Fruit fly (Drosophila melanogaster) whole organism, adult: ENCODE results near the gene CG31279.

Source experiments
- CG11617 ChIP-seq: fragments of 200-800 bp; sonication (Bioruptor generic); optimal IDR thresholded peaks from 2 replicates; lab custom pipeline; 2017; ENCODE audit warnings: mild to moderate bottlenecking, missing biosample characterization, missing genetic modification reagents, missing genetic modification characterization
- CG12768 ChIP-seq: fragments of 200-800 bp; sonication (Bioruptor generic); optimal IDR thresholded peaks from 2 replicates; lab custom pipeline; 2017; ENCODE audit warnings: missing biosample characterization, missing genetic modification characterization, mild to moderate bottlenecking, moderate library complexity, missing genetic modification reagents
- CG14711 ChIP-seq: fragments of 200-800 bp; sonication (Bioruptor generic); optimal IDR thresholded peaks from 2 replicates; lab custom pipeline; 2018; ENCODE audit warnings: missing biosample characterization, mild to moderate bottlenecking, missing genetic modification characterization, moderate library complexity
- CG1620 ChIP-seq: fragments of 200-800 bp; sonication (Bioruptor generic); optimal IDR thresholded peaks from 2 replicates; lab custom pipeline; 2016; ENCODE audit warnings: missing biosample characterization, missing genetic modification characterization
- CG5204 ChIP-seq: fragments of 200-800 bp; sonication (Bioruptor generic); optimal IDR thresholded peaks from 2 replicates; lab custom pipeline; 2016; ENCODE audit warnings: missing biosample characterization, missing genetic modification characterization
- CG7045 ChIP-seq: fragments of 200-800 bp; sonication (Bioruptor generic); optimal IDR thresholded peaks from 2 replicates; lab custom pipeline; 2017; ENCODE audit warnings: missing biosample characterization, mild to moderate bottlenecking, missing genetic modification characterization
- Clk ChIP-seq: fragments of 200-800 bp; sonication (Bioruptor generic); optimal IDR thresholded peaks from 2 replicates; lab custom pipeline; 2017; ENCODE audit warnings: missing biosample characterization, missing genetic modification characterization
- Crg-1 ChIP-seq: fragments of 200-800 bp; sonication (Bioruptor generic); optimal IDR thresholded peaks from 2 replicates; lab custom pipeline; 2016; ENCODE audit warnings: missing biosample characterization, missing genetic modification characterization
- Hr96 ChIP-seq: fragments of 200-800 bp; sonication (Bioruptor generic); optimal IDR thresholded peaks from 2 replicates; lab custom pipeline; 2016; ENCODE audit warnings: missing biosample characterization, missing genetic modification characterization
- cic ChIP-seq: fragments of 200-800 bp; sonication (Bioruptor generic); optimal IDR thresholded peaks from 2 replicates; lab custom pipeline; 2017; ENCODE audit warnings: missing biosample characterization, mild to moderate bottlenecking, missing genetic modification characterization, moderate library complexity
- cnc ChIP-seq, 2 experiments: fragments of >200 bp; optimal IDR thresholded peaks; 2 replicates each; lab custom pipeline; 2017
- pad ChIP-seq: fragments of 200-800 bp; sonication (Bioruptor generic); optimal IDR thresholded peaks from 3 replicates; lab custom pipeline; 2017; ENCODE audit warnings: missing biosample characterization, missing genetic modification characterization, mild to moderate bottlenecking, moderate library complexity, missing genetic modification reagents
- tj ChIP-seq: fragments of 200-800 bp; sonication (Bioruptor generic); optimal IDR thresholded peaks from 3 replicates; lab custom pipeline; 2017; ENCODE audit warnings: missing biosample characterization, mild to moderate bottlenecking, missing genetic modification characterization, moderate library complexity
- toe ChIP-seq: fragments of 200-800 bp; sonication (Bioruptor generic); optimal IDR thresholded peaks from 2 replicates; lab custom pipeline; 2016; ENCODE audit warnings: missing biosample characterization, missing genetic modification characterization

- peak; percentile 91 for TF ChIP-seq Clk (GFP tag; lab: Kevin White, UChicago)
- TF ChIP-seq CG12768 (GFP tag; lab: Kevin White, UChicago): peak; percentile 90
- peak; percentile 88 for TF ChIP-seq Hr96 (GFP tag; lab: Kevin White, UChicago)
- TF ChIP-seq tj (GFP tag; lab: Kevin White, UChicago): no peak
- TF ChIP-seq cnc (optimal IDR thresholded peaks at IDR 0.05; lab: Kevin White, UChicago): no peak
- peak; percentile 92 for TF ChIP-seq CG5204 (GFP tag; lab: Kevin White, UChicago)
- peak; percentile 92 for TF ChIP-seq CG1620 (GFP tag; lab: Kevin White, UChicago)
- peak; percentile 92 for TF ChIP-seq CG7045 (GFP tag; lab: Kevin White, UChicago)
- peak; percentile 86 for TF ChIP-seq Crg-1 (GFP tag; lab: Kevin White, UChicago)
- TF ChIP-seq CG11617 (GFP tag; lab: Kevin White, UChicago): peak; percentile 83
- peak; percentile 98 for TF ChIP-seq pad (GFP tag; lab: Kevin White, UChicago)
- peak; percentile 90 for TF ChIP-seq toe (GFP tag; lab: Kevin White, UChicago)
- peak; percentile 93 for TF ChIP-seq CG14711
- peak; percentile 66 for TF ChIP-seq cic
These were observed 18.9 kb downstream of the CG31279 start for dm6 chr3R:16449187-16449973.
